Fruit fly (Drosophila melanogaster) whole organism, embryonic: ENCODE results near the gene Gr28a.

Source experiments
- Atf3 ChIP-seq: fragments of 200-800 bp; sonication (Bioruptor generic); optimal IDR thresholded peaks from 3 replicates; lab custom pipeline; 2016; ENCODE audit warnings: missing biosample characterization, missing genetic modification characterization
- BEAF-32 ChIP-seq: fragments of 200-800 bp; sonication (Bioruptor generic); optimal IDR thresholded peaks from 3 replicates; lab custom pipeline; 2017; ENCODE audit warnings: missing biosample characterization, missing genetic modification characterization, mild to moderate bottlenecking, moderate library complexity, missing genetic modification reagents
- Bteb2 ChIP-seq: fragments of 200-800 bp; sonication (Bioruptor generic); optimal IDR thresholded peaks from 2 replicates; lab custom pipeline; 2016; ENCODE audit warnings: missing biosample characterization, missing genetic modification characterization
- CG11695 ChIP-seq: fragments of 200-800 bp; sonication (Bioruptor generic); IDR thresholded peaks from 3 replicates; pipeline ENCODE4 v1.3.6; 2022; ENCODE audit warnings: missing biosample characterization, missing genetic modification characterization
- CG12769 ChIP-seq: fragments of 200-800 bp; sonication (Bioruptor generic); optimal IDR thresholded peaks from 2 replicates; lab custom pipeline; 2019; ENCODE audit warnings: missing biosample characterization, mild to moderate bottlenecking, missing genetic modification characterization, moderate library complexity
- CG13123 ChIP-seq: fragments of 200-800 bp; sonication (Bioruptor generic); optimal IDR thresholded peaks from 2 replicates; lab custom pipeline; 2016; ENCODE audit warnings: missing biosample characterization, missing genetic modification characterization
- CG14965 ChIP-seq: fragments of 200-800 bp; sonication (Bioruptor generic); optimal IDR thresholded peaks from 2 replicates; lab custom pipeline; 2016; ENCODE audit warnings: missing biosample characterization, missing genetic modification characterization, borderline replicate concordance
- CG16815 ChIP-seq: fragments of 200-800 bp; sonication (Bioruptor generic); optimal IDR thresholded peaks from 3 replicates; lab custom pipeline; 2017; ENCODE audit warnings: missing biosample characterization, mild to moderate bottlenecking, missing genetic modification characterization
- CG17829 ChIP-seq: fragments of 200-800 bp; optimal IDR thresholded peaks from 2 replicates; lab custom pipeline; 2019; ENCODE audit warnings: missing biosample characterization, mild to moderate bottlenecking, missing genetic modification characterization, moderate library complexity
- CG18599 ChIP-seq: fragments of 200-800 bp; sonication (Bioruptor generic); optimal IDR thresholded peaks from 3 replicates; lab custom pipeline; 2017; ENCODE audit warnings: missing biosample characterization, missing genetic modification characterization, mild to moderate bottlenecking, moderate library complexity, missing genetic modification reagents
- CG30403 ChIP-seq: fragments of 200-800 bp; sonication (Bioruptor generic); optimal IDR thresholded peaks from 3 replicates; lab custom pipeline; 2016; ENCODE audit warnings: missing biosample characterization, missing genetic modification characterization
- CG32767 ChIP-seq: fragments of 200-800 bp; sonication (Bioruptor generic); IDR thresholded peaks from 2 replicates; pipeline ENCODE4 v1.3.6; 2022; ENCODE audit warnings: missing biosample characterization, missing genetic modification characterization
- CG3281 ChIP-seq: fragments of 200-800 bp; sonication (Bioruptor generic); optimal IDR thresholded peaks from 3 replicates; lab custom pipeline; 2017; ENCODE audit warnings: missing biosample characterization, mild to moderate bottlenecking, missing genetic modification characterization
- CG3726 ChIP-seq: fragments of 200-800 bp; sonication (Bioruptor generic); IDR thresholded peaks from 3 replicates; pipeline ENCODE4, ENCODE4 v1.3.6; 2022; ENCODE audit warnings: missing biosample characterization, missing genetic modification characterization
- CG4617 ChIP-seq: fragments of 200-800 bp; sonication (Bioruptor generic); optimal IDR thresholded peaks from 3 replicates; lab custom pipeline; 2016; ENCODE audit warnings: missing biosample characterization, missing genetic modification characterization, borderline replicate concordance
- CG4707 ChIP-seq: fragments of 200-800 bp; sonication (Bioruptor generic); optimal IDR thresholded peaks from 2 replicates; lab custom pipeline; 2018; ENCODE audit warnings: missing biosample characterization, mild to moderate bottlenecking, missing genetic modification characterization, moderate library complexity
- CG7786 ChIP-seq: fragments of 200-800 bp; sonication (Bioruptor generic); optimal IDR thresholded peaks from 2 replicates; lab custom pipeline; 2016; ENCODE audit warnings: missing biosample characterization, missing genetic modification characterization
- CG8281 ChIP-seq: fragments of 200-800 bp; sonication (Bioruptor generic); optimal IDR thresholded peaks from 2 replicates; lab custom pipeline; 2018; ENCODE audit warnings: missing biosample characterization, mild to moderate bottlenecking, missing genetic modification characterization, moderate library complexity
- CG9609 ChIP-seq: fragments of 200-800 bp; sonication (Bioruptor generic); optimal IDR thresholded peaks from 3 replicates; lab custom pipeline; 2016; ENCODE audit warnings: missing biosample characterization, missing genetic modification characterization
- CG9797 ChIP-seq: fragments of 200-800 bp; sonication (Bioruptor generic); optimal IDR thresholded peaks from 3 replicates; lab custom pipeline; 2018; ENCODE audit warnings: missing biosample characterization, mild to moderate bottlenecking, missing genetic modification characterization
- CHES-1-like ChIP-seq: fragments of 200-800 bp; sonication (Bioruptor generic); optimal IDR thresholded peaks from 2 replicates; lab custom pipeline; 2016; ENCODE audit warnings: missing biosample characterization, missing genetic modification characterization
- Eip74EF ChIP-seq, 2 experiments: fragments of 200-800 bp in 1 of 2; fragments of >200 bp in 1 of 2; sonication (Bioruptor generic) in 1 of 2; optimal IDR thresholded peaks; 2 replicates each; lab custom pipeline; 2017 to 2019; ENCODE audit warnings: missing biosample characterization in 2 of 2, missing genetic modification characterization in 2 of 2, mild to moderate bottlenecking in 1 of 2, moderate library complexity in 1 of 2
- Fer1 ChIP-seq: fragments of 200-800 bp; sonication (Bioruptor generic); optimal IDR thresholded peaks from 2 replicates; lab custom pipeline; 2017; ENCODE audit warnings: missing biosample characterization, mild to moderate bottlenecking, missing genetic modification characterization
- Gsc ChIP-seq: fragments of 200-800 bp; sonication (Bioruptor generic); IDR thresholded peaks from 2 replicates; pipeline ENCODE4 v1.3.6; 2022; ENCODE audit warnings: missing biosample characterization, missing genetic modification characterization
- H15 ChIP-seq: fragments of 200-800 bp; sonication (Bioruptor generic); IDR thresholded peaks from 3 replicates; pipeline ENCODE4 v1.3.6; 2022; ENCODE audit warnings: missing biosample characterization, missing genetic modification characterization
- Hey ChIP-seq: fragments of 200-800 bp; sonication (Bioruptor generic); optimal IDR thresholded peaks from 3 replicates; lab custom pipeline; 2018; ENCODE audit warnings: missing biosample characterization, mild to moderate bottlenecking, missing genetic modification characterization
- Hr3 ChIP-seq: fragments of 200-800 bp; sonication (Bioruptor generic); optimal IDR thresholded peaks from 3 replicates; lab custom pipeline; 2016; ENCODE audit warnings: missing biosample characterization, missing genetic modification characterization
- Hr51 ChIP-seq, 2 experiments: fragments of 200-800 bp; sonication (Bioruptor generic); optimal IDR thresholded peaks; 2 replicates in 1 of 2; 3 replicates in 1 of 2; lab custom pipeline; 2016 to 2018; ENCODE audit warnings: missing biosample characterization in 2 of 2, missing genetic modification characterization in 2 of 2, mild to moderate bottlenecking in 1 of 2, moderate library complexity in 1 of 2
- Lpt ChIP-seq: fragments of >200 bp; optimal IDR thresholded peaks from 2 replicates; lab custom pipeline; 2018; ENCODE audit warnings: missing biosample characterization, missing genetic modification characterization
- Meics ChIP-seq: fragments of 200-800 bp; sonication (Bioruptor generic); optimal IDR thresholded peaks from 2 replicates; lab custom pipeline; 2017; ENCODE audit warnings: missing biosample characterization, mild to moderate bottlenecking, missing genetic modification characterization
- Mes4 ChIP-seq: fragments of 200-800 bp; sonication (Bioruptor generic); optimal IDR thresholded peaks from 2 replicates; lab custom pipeline; 2016; ENCODE audit warnings: missing biosample characterization, missing genetic modification characterization
- Opbp ChIP-seq: fragments of 200-800 bp; sonication (Bioruptor generic); IDR thresholded peaks from 3 replicates; pipeline ENCODE4 v1.3.6; 2022; ENCODE audit warnings: missing biosample characterization, missing genetic modification characterization; ENCODE audit not compliant: partially characterized antibody
- amos ChIP-seq: fragments of 200-800 bp; sonication (Bioruptor generic); IDR thresholded peaks from 2 replicates; pipeline ENCODE4 v1.3.6; 2022; ENCODE audit warnings: missing biosample characterization, missing genetic modification characterization; ENCODE audit not compliant: partially characterized antibody
- cato ChIP-seq: fragments of 200-800 bp; sonication (Bioruptor generic); optimal IDR thresholded peaks from 2 replicates; lab custom pipeline; 2016; ENCODE audit warnings: missing biosample characterization, missing genetic modification characterization, borderline replicate concordance
- crol ChIP-seq: fragments of 200-800 bp; sonication (Bioruptor generic); IDR thresholded peaks from 2 replicates; pipeline ENCODE4 v1.3.6; 2022; ENCODE audit warnings: missing biosample characterization, missing genetic modification characterization
- dan ChIP-seq: fragments of 200-800 bp; sonication (Bioruptor generic); IDR thresholded peaks from 2 replicates; pipeline ENCODE4 v1.3.6; 2022; ENCODE audit warnings: missing biosample characterization, missing genetic modification characterization
- dpn ChIP-seq, 2 experiments: fragments of 200-800 bp; sonication (Bioruptor generic); optimal IDR thresholded peaks; 3 replicates each; lab custom pipeline; 2016; ENCODE audit warnings: missing biosample characterization in 2 of 2, missing genetic modification characterization in 2 of 2
- emc ChIP-seq: fragments of 200-800 bp; sonication (Bioruptor generic); optimal IDR thresholded peaks from 2 replicates; lab custom pipeline; 2016; ENCODE audit warnings: missing biosample characterization, missing genetic modification characterization
- fu2 ChIP-seq: fragments of 200-800 bp; sonication (Bioruptor generic); optimal IDR thresholded peaks from 2 replicates; lab custom pipeline; 2016; ENCODE audit warnings: missing biosample characterization, missing genetic modification characterization
- gfzf ChIP-seq: fragments of 200-800 bp; sonication (Bioruptor generic); optimal IDR thresholded peaks from 2 replicates; lab custom pipeline; 2016; ENCODE audit warnings: missing biosample characterization, mild to moderate bottlenecking, missing genetic modification characterization, moderate library complexity
- kni ChIP-seq: fragments of 200-800 bp; sonication (Bioruptor generic); optimal IDR thresholded peaks from 3 replicates; lab custom pipeline; 2017; ENCODE audit warnings: mild to moderate bottlenecking, missing biosample characterization, missing genetic modification reagents, missing genetic modification characterization
- so ChIP-seq: fragments of 200-800 bp; sonication (Bioruptor generic); IDR thresholded peaks from 3 replicates; pipeline ENCODE4 v1.3.6; 2022; ENCODE audit warnings: missing biosample characterization, missing genetic modification characterization
- sqz ChIP-seq: fragments of 200-800 bp; sonication (Bioruptor generic); optimal IDR thresholded peaks from 3 replicates; lab custom pipeline; 2018; ENCODE audit warnings: missing biosample characterization, mild to moderate bottlenecking, missing genetic modification characterization
- sr ChIP-seq: fragments of 200-800 bp; sonication (Bioruptor generic); IDR thresholded peaks from 3 replicates; pipeline ENCODE4 v1.3.6; 2022; ENCODE audit warnings: missing biosample characterization, missing genetic modification characterization
- tgo ChIP-seq: fragments of 200-800 bp; sonication (Bioruptor generic); IDR thresholded peaks from 3 replicates; pipeline ENCODE4 v1.3.6; 2022; ENCODE audit warnings: missing biosample characterization, missing genetic modification characterization
- tin ChIP-seq: fragments of 200-800 bp; sonication (Bioruptor generic); optimal IDR thresholded peaks from 3 replicates; lab custom pipeline; 2016; ENCODE audit warnings: missing biosample characterization, missing genetic modification characterization
- tna ChIP-seq: fragments of 200-800 bp; sonication (Bioruptor generic); IDR thresholded peaks from 2 replicates; pipeline ENCODE4 v1.3.6; 2022; ENCODE audit warnings: missing biosample characterization, missing genetic modification characterization; ENCODE audit not compliant: partially characterized antibody
- toy ChIP-seq: fragments of 200-800 bp; sonication (Bioruptor generic); IDR thresholded peaks from 2 replicates; pipeline ENCODE4 v1.3.6; 2022; ENCODE audit warnings: missing biosample characterization, missing genetic modification characterization
- unpg ChIP-seq: fragments of 200-800 bp; sonication (Bioruptor generic); optimal IDR thresholded peaks from 3 replicates; lab custom pipeline; 2018; ENCODE audit warnings: missing biosample characterization, mild to moderate bottlenecking, missing genetic modification characterization, moderate library complexity
- zf30C ChIP-seq: fragments of 200-800 bp; sonication (Bioruptor generic); optimal IDR thresholded peaks from 3 replicates; lab custom pipeline; 2018; ENCODE audit warnings: missing biosample characterization, mild to moderate bottlenecking, missing genetic modification characterization

Gr28a gene

DNA sequence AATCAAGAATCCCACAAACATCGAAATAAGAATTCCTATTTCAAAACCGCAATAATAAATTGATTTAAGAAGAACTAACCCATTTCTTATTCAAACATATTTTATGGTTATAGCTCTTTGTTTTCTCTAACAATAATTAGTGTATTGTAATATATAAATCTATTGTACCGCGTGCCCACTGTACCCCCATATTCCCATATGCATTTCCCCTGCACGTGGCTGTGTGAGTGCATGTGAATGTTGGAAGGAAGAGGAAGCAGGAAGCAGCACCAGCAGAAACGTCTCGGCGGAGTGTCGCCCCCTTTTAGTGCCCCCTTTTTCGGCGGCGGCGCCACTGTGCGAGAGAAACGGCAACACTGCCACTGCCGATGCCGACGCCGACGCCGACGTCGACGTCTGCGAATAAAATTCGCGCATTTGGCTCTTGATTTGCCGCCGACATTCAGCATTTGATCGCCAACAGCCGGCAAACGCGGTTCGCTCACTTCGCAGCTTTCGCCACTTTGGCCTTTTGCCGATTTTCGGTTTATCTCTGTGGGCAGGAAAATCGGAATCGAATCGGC, 30.6 kb downstream of the Gr28a start (continued):
- TF ChIP-seq CG4617 (no peak), CG30403 (GFP tag; lab: Kevin White, UChicago) (peak; percentile 57), sr (GFP tag; lab: Robert Waterston, UW) (no peak), CG14965 (GFP tag; lab: Kevin White, UChicago) (no peak), CG11695 (GFP tag; lab: Robert Waterston, UW) (0 out of 3 replicates have a peak, but pooled peaks have one; percentile 14), Hr51 (GFP tag; optimal IDR thresholded peaks at IDR 0.05; lab: Kevin White, UChicago) (no peak), Hr3 (GFP tag; lab: Kevin White, UChicago) (no peak), CG8281 (tag; lab: Kevin White, UChicago) (no peak), CHES-1-like (peak; percentile 8), CG32767 (GFP tag; lab: Robert Waterston, UW) (peak; percentile 45; the same call in 1 of the 2 replicates), BEAF-32 (GFP tag; lab: Kevin White, UChicago) (no peak), CG3726 (no peak), H15 (GFP tag; lab: Robert Waterston, UW) (no peak), Atf3 (GFP tag; lab: Kevin White, UChicago) (no peak), fu2 (GFP tag; lab: Kevin White, UChicago) (peak; percentile 23), tna (no peak), CG16815 (GFP tag; lab: Kevin White, UChicago) (peak; percentile 29), CG18599 (GFP tag; lab: Kevin White, UChicago) (peak; percentile 46), CG17829 (no peak), unpg (GFP tag; lab: Kevin White, UChicago) (peak; percentile 10), CG13123 (GFP tag; lab: Kevin White, UChicago) (no peak), Lpt (GFP tag; lab: Kevin White, UChicago) (no peak), emc (GFP tag; lab: Kevin White, UChicago) (no peak), cato (GFP tag; lab: Kevin White, UChicago) (no peak), Bteb2 (GFP tag; lab: Kevin White, UChicago) (no peak), Fer1 (GFP tag; lab: Kevin White, UChicago) (peak; percentile 33), so (0 out of 3 replicates have a peak, but pooled peaks have one; percentile 14), CG9797 (GFP tag; lab: Kevin White, UChicago) (peak; percentile 14), CG12769 (tag; lab: Kevin White, UChicago) (peak; percentile 50), sqz (no peak), dpn (GFP tag; optimal IDR thresholded peaks at IDR 0.05; lab: Kevin White, UChicago) (peak in 1 of 2 experiments; percentile 29), amos (GFP tag; lab: Robert Waterston, UW) (0 out of 2 replicates have a peak, but pooled peaks have one; percentile 15), tin (GFP tag; lab: Kevin White, UChicago) (no peak), Hey (tag; lab: Kevin White, UChicago) (no peak), CG7786 (GFP tag; lab: Kevin White, UChicago) (peak; percentile 59), tgo (GFP tag; lab: Robert Waterston, UW) (no peak), zf30C (GFP tag; lab: Kevin White, UChicago) (no peak), CG4707 (no peak), Mes4 (GFP tag; lab: Kevin White, UChicago) (no peak), Eip74EF (GFP tag; optimal IDR thresholded peaks at IDR 0.05; lab: Kevin White, UChicago) (no peak), dan (GFP tag; lab: Robert Waterston, UW) (no peak), CG3281 (GFP tag; lab: Kevin White, UChicago) (peak; percentile 23), gfzf (GFP tag; lab: Kevin White, UChicago) (no peak), CG9609 (GFP tag; lab: Kevin White, UChicago) (no peak), Gsc (GFP tag; lab: Robert Waterston, UW) (no peak), Opbp (GFP tag; lab: Robert Waterston, UW) (no peak), Meics (peak; percentile 39), kni (GFP tag; lab: Kevin White, UChicago) (peak; percentile 38), toy (GFP tag; lab: Robert Waterston, UW) (no peak), crol (GFP tag; lab: Robert Waterston, UW) (no peak)
